Worm (Caenorhabditis elegans) whole organism, L2 larva: ENCODE results near the gene C05B5.8.

ENCODE experiments used
- C34F6.9 ChIP-seq: fragments of 150-350 bp; optimal IDR thresholded peaks from 2 replicates; lab custom pipeline; 2014; ENCODE audit warnings: missing biosample characterization, missing genetic modification characterization
- F13H6.1 ChIP-seq: sonication (generic microtip); optimal IDR thresholded peaks from 2 replicates; lab custom pipeline; 2016; ENCODE audit warnings: missing genetic modification characterization, missing compliant biosample characterization
- ZK546.5 ChIP-seq: sonication (generic microtip); optimal IDR thresholded peaks from 2 replicates; lab custom pipeline; 2017; ENCODE audit warnings: missing biosample characterization, missing genetic modification characterization
- aly-2 ChIP-seq: fragments of 150-350 bp; optimal IDR thresholded peaks from 2 replicates; lab custom pipeline; 2014; ENCODE audit warnings: missing biosample characterization, missing genetic modification characterization
- ama-1 ChIP-seq: fragments of 150-350 bp; optimal IDR thresholded peaks from 2 replicates; lab custom pipeline; 2018; ENCODE audit warnings: inconsistent platforms
- blmp-1 ChIP-seq: sonication (generic microtip); optimal IDR thresholded peaks from 2 replicates; lab custom pipeline; 2017; ENCODE audit warnings: missing genetic modification characterization, mild to moderate bottlenecking, missing compliant biosample characterization, antibody characterized with exemption, moderate library complexity; ENCODE audit not compliant: insufficient read depth
- ceh-16 ChIP-seq: fragments of 150-350 bp; optimal IDR thresholded peaks from 2 replicates; lab custom pipeline; 2014; ENCODE audit warnings: missing biosample characterization, missing genetic modification characterization
- ceh-82 ChIP-seq: fragments of 150-350 bp; optimal IDR thresholded peaks from 2 replicates; lab custom pipeline; 2014; ENCODE audit warnings: missing biosample characterization, missing genetic modification characterization
- crh-2 ChIP-seq: sonication (generic microtip); optimal IDR thresholded peaks from 2 replicates; lab custom pipeline; 2017; ENCODE audit warnings: missing biosample characterization, missing genetic modification characterization
- dmd-4 ChIP-seq: sonication (generic microtip); optimal IDR thresholded peaks from 2 replicates; lab custom pipeline; 2017; ENCODE audit warnings: missing biosample characterization, missing genetic modification characterization
- egl-27 ChIP-seq: sonication (generic microtip); optimal IDR thresholded peaks from 3 replicates; lab custom pipeline; 2017; ENCODE audit warnings: missing biosample characterization, missing genetic modification reagents, missing genetic modification characterization
- elt-1 ChIP-seq: fragments of 150-350 bp; optimal IDR thresholded peaks from 2 replicates; lab custom pipeline; 2014; ENCODE audit warnings: missing biosample characterization, missing genetic modification characterization
- elt-3 ChIP-seq: sonication (generic microtip); optimal IDR thresholded peaks from 2 replicates; lab custom pipeline; 2017; ENCODE audit warnings: missing biosample characterization, missing genetic modification characterization
- lin-11 ChIP-seq: fragments of 150-350 bp; sonication (generic microtip); optimal IDR thresholded peaks from 2 replicates; lab custom pipeline; 2014; ENCODE audit warnings: missing biosample characterization, missing genetic modification characterization, inconsistent platforms, mixed read lengths
- lin-13 ChIP-seq: fragments of 150-350 bp; optimal IDR thresholded peaks from 2 replicates; lab custom pipeline; 2014; ENCODE audit warnings: missing biosample characterization, missing genetic modification reagents, missing genetic modification characterization
- lin-39 ChIP-seq: fragments of 150-350 bp; optimal IDR thresholded peaks from 2 replicates; lab custom pipeline; 2014; ENCODE audit warnings: missing biosample characterization, missing genetic modification reagents, missing genetic modification characterization
- lsy-2 ChIP-seq, 2 experiments: fragments of 150-350 bp in 1 of 2; sonication (generic microtip) in 1 of 2; optimal IDR thresholded peaks; 2 replicates each; lab custom pipeline; 2014 to 2017; ENCODE audit warnings: missing biosample characterization in 2 of 2, missing genetic modification characterization in 2 of 2
- mab-5 ChIP-seq: fragments of 150-350 bp; optimal IDR thresholded peaks from 2 replicates; lab custom pipeline; 2014; ENCODE audit warnings: missing biosample characterization, missing genetic modification characterization
- mbf-1 ChIP-seq: sonication (generic microtip); optimal IDR thresholded peaks from 2 replicates; lab custom pipeline; 2017; ENCODE audit warnings: missing biosample characterization, missing genetic modification characterization
- mdl-1 ChIP-seq, 2 experiments: fragments of 150-350 bp in 1 of 2; sonication (generic microtip) in 1 of 2; optimal IDR thresholded peaks; 2 replicates each; lab custom pipeline; 2017; ENCODE audit warnings: missing biosample characterization in 2 of 2, missing genetic modification characterization in 2 of 2
- nhr-10 ChIP-seq: sonication (generic microtip); optimal IDR thresholded peaks from 2 replicates; lab custom pipeline; 2017; ENCODE audit warnings: missing biosample characterization, missing genetic modification characterization
- nhr-11 ChIP-seq: fragments of 150-350 bp; optimal IDR thresholded peaks from 2 replicates; lab custom pipeline; 2014; ENCODE audit warnings: missing biosample characterization, missing genetic modification characterization
- nhr-12 ChIP-seq: fragments of 150-350 bp; optimal IDR thresholded peaks from 2 replicates; lab custom pipeline; 2014; ENCODE audit warnings: missing biosample characterization, missing genetic modification characterization
- nhr-129 ChIP-seq: fragments of 150-350 bp; optimal IDR thresholded peaks from 2 replicates; lab custom pipeline; 2014; ENCODE audit warnings: missing biosample characterization, missing genetic modification characterization
- nhr-21 ChIP-seq: fragments of 150-350 bp; optimal IDR thresholded peaks from 2 replicates; lab custom pipeline; 2014; ENCODE audit warnings: missing biosample characterization, missing genetic modification characterization
- nhr-23 ChIP-seq: fragments of 150-350 bp; optimal IDR thresholded peaks from 2 replicates; lab custom pipeline; 2014; ENCODE audit warnings: missing biosample characterization, missing genetic modification reagents, missing genetic modification characterization
- nhr-25 ChIP-seq: fragments of 150-350 bp; sonication (generic microtip); optimal IDR thresholded peaks from 3 replicates; lab custom pipeline; 2014; ENCODE audit warnings: missing biosample characterization, missing genetic modification characterization
- peb-1 ChIP-seq: fragments of 150-350 bp; optimal IDR thresholded peaks from 2 replicates; lab custom pipeline; 2014; ENCODE audit warnings: missing biosample characterization, missing genetic modification characterization
- sma-3 ChIP-seq: sonication (generic microtip); optimal IDR thresholded peaks from 2 replicates; lab custom pipeline; 2016; ENCODE audit warnings: missing genetic modification reagents, missing genetic modification characterization, missing compliant biosample characterization
- unc-39 ChIP-seq: fragments of 150-350 bp; optimal IDR thresholded peaks from 2 replicates; lab custom pipeline; 2014; ENCODE audit warnings: missing biosample characterization, missing genetic modification characterization
- unc-55 ChIP-seq: fragments of 150-350 bp; sonication (generic microtip); optimal IDR thresholded peaks from 3 replicates; lab custom pipeline; 2014; ENCODE audit warnings: missing biosample characterization, missing genetic modification reagents, missing genetic modification characterization
- unc-62 ChIP-seq: fragments of 150-350 bp; optimal IDR thresholded peaks from 2 replicates; lab custom pipeline; 2014; ENCODE audit warnings: missing biosample characterization, missing genetic modification reagents, missing genetic modification characterization
- ztf-11 ChIP-seq: sonication (generic microtip); optimal IDR thresholded peaks from 2 replicates; lab custom pipeline; 2017; ENCODE audit warnings: missing biosample characterization, missing genetic modification characterization

C05B5.8 gene

ce11 chrIII:9991324-9991723 lies 15.3 kb downstream of the C05B5.8 start:
- peak; percentile 66 for TF ChIP-seq elt-1 (tag; lab: Kevin White, UChicago)
- TF ChIP-seq blmp-1 = peak; percentile 46
- peak; percentile 11 for TF ChIP-seq nhr-25 (tag; lab: Kevin White, UChicago)
- TF ChIP-seq mdl-1 (tag; optimal IDR thresholded peaks at IDR 0.05; lab: Kevin White, UChicago) = no peak
- TF ChIP-seq ceh-16 (tag; lab: Kevin White, UChicago) = peak; percentile 75
- TF ChIP-seq nhr-23 = peak; percentile 58
- TF ChIP-seq nhr-21 (tag; lab: Kevin White, UChicago) = no peak
- TF ChIP-seq, all 48 proteins: peak for 5

ce11 chrIII:9988352-9988751 lies 18.2 kb downstream of the C05B5.8 start, which contains the start of gene C05B5.1:
Gene C05B5.1, minus strand, starts transcription at chrIII:9988452.
- TF ChIP-seq peb-1 (tag; lab: Kevin White, UChicago) (no peak), lin-39 (tag; lab: Kevin White, UChicago) (no peak), ZK546.5 (tag; lab: Kevin White, UChicago) (no peak), ztf-11 (tag; lab: Kevin White, UChicago) (no peak), egl-27 (tag; lab: Kevin White, UChicago) (no peak), ceh-82 (tag; lab: Kevin White, UChicago) (no peak), nhr-12 (tag; lab: Kevin White, UChicago) (no peak), nhr-129 (no peak), dmd-4 (tag; lab: Kevin White, UChicago) (no peak), lin-11 (tag; lab: Kevin White, UChicago) (no peak), elt-3 (no peak)

ce11 chrIII:9986827-9987429 lies 19.7 kb downstream of the C05B5.8 start, which contains the start of gene C05B5.12:
Gene C05B5.12, plus strand, starts transcription at chrIII:9987379.
- TF ChIP-seq nhr-129 = peak; percentile 39
- TF ChIP-seq unc-62 (GFP tag; lab: Kevin White, UChicago) = no peak

- no peak for TF ChIP-seq mdl-1 (tag; optimal IDR thresholded peaks at IDR 0.05; lab: Kevin White, UChicago)
- TF ChIP-seq unc-55 (GFP tag; lab: Kevin White, UChicago) = peak; percentile 95
- TF ChIP-seq mab-5 (tag; lab: Kevin White, UChicago) = peak; percentile 74
- TF ChIP-seq unc-62 (GFP tag; lab: Kevin White, UChicago) = no peak
- TF ChIP-seq, all 48 proteins: peak for 2
Observed at ce11 chrIII:9985542-9985941, 21.0 kb downstream of the C05B5.8 start.

- TF ChIP-seq nhr-10 = no peak
- TF ChIP-seq nhr-23 = no peak
- TF ChIP-seq dmd-4 (tag; lab: Kevin White, UChicago) = no peak
- no peak for TF ChIP-seq F13H6.1
- no peak for TF ChIP-seq ztf-11 (tag; lab: Kevin White, UChicago)
- no peak for TF ChIP-seq sma-3
- TF ChIP-seq mbf-1 = no peak
- no peak for TF ChIP-seq C34F6.9 (tag; lab: Kevin White, UChicago)
- no peak for TF ChIP-seq blmp-1
- TF ChIP-seq ama-1 (lab: Kevin White, UChicago) = no peak
- no peak for TF ChIP-seq crh-2 (tag; lab: Kevin White, UChicago)
- TF ChIP-seq egl-27 (tag; lab: Kevin White, UChicago) = no peak
- TF ChIP-seq, all 48 proteins: peak for 0
Observed at ce11 chrIII:9984604-9985003, 22.0 kb downstream of the C05B5.8 start.

ce11 chrIII:9982119-9982642 lies 24.4 kb downstream of the C05B5.8 start:
- TF ChIP-seq unc-62 (GFP tag; lab: Kevin White, UChicago) (no peak), lin-39 (tag; lab: Kevin White, UChicago) (no peak), ceh-82 (tag; lab: Kevin White, UChicago) (no peak), unc-39 (tag; lab: Kevin White, UChicago) (no peak), nhr-10 (no peak), nhr-11 (no peak), aly-2 (tag; lab: Kevin White, UChicago) (no peak), lsy-2 (tag; optimal IDR thresholded peaks at IDR 0.05; lab: Kevin White, UChicago) (no peak), lin-13 (no peak)
